Fruit fly (Drosophila melanogaster) whole organism, prepupa: ENCODE measurements around the gene CG40160.
"Not testable (repeated sequence)": the region's sequence is repeated elsewhere in the genome, so short reads cannot be mapped to it uniquely, and the experiment has no call there.

Experiments used
- CG11762 ChIP-seq: fragments of 200-800 bp; sonication (Bioruptor generic); optimal IDR thresholded peaks from 3 replicates; lab custom pipeline; 2016; ENCODE audit warnings: missing biosample characterization, missing genetic modification characterization; ENCODE audit not compliant: insufficient read depth
- CG3032 ChIP-seq: fragments of 200-800 bp; optimal IDR thresholded peaks from 2 replicates; lab custom pipeline; 2019; ENCODE audit warnings: missing biosample characterization, mild to moderate bottlenecking, missing genetic modification characterization, moderate library complexity
- CG32006 ChIP-seq: fragments of 200-800 bp; sonication (Bioruptor generic); optimal IDR thresholded peaks from 3 replicates; lab custom pipeline; 2017; ENCODE audit warnings: missing biosample characterization, mild to moderate bottlenecking, missing genetic modification characterization
- Ets96B ChIP-seq: fragments of 200-800 bp; optimal IDR thresholded peaks from 2 replicates; lab custom pipeline; 2019; ENCODE audit warnings: missing biosample characterization, mild to moderate bottlenecking, missing genetic modification characterization, moderate library complexity
- Gug ChIP-seq: fragments of 200-800 bp; sonication (Bioruptor generic); IDR thresholded peaks from 2 replicates; pipeline ENCODE4 v1.3.6; 2022; ENCODE audit warnings: missing biosample characterization, missing genetic modification characterization
- Sox14 ChIP-seq: fragments of 200-800 bp; sonication (Bioruptor generic); optimal IDR thresholded peaks from 3 replicates; lab custom pipeline; 2016; ENCODE audit warnings: missing biosample characterization, missing genetic modification characterization
- fd59A ChIP-seq: fragments of 200-800 bp; sonication (Bioruptor generic); optimal IDR thresholded peaks from 2 replicates; lab custom pipeline; 2017; ENCODE audit warnings: missing biosample characterization, mild to moderate bottlenecking, missing genetic modification characterization, missing genetic modification reagents
- fkh ChIP-seq: fragments of 200-800 bp; sonication (Bioruptor generic); optimal IDR thresholded peaks from 3 replicates; lab custom pipeline; 2017; ENCODE audit warnings: missing biosample characterization, mild to moderate bottlenecking, missing genetic modification characterization, moderate library complexity
- ss ChIP-seq, 2 experiments: fragments of 200-800 bp; sonication (Bioruptor generic); optimal IDR thresholded peaks; 2 replicates in 1 of 2; 3 replicates in 1 of 2; lab custom pipeline; 2017 to 2018; ENCODE audit warnings: mild to moderate bottlenecking in 2 of 2, missing biosample characterization in 2 of 2, missing genetic modification characterization in 2 of 2, moderate library complexity in 1 of 2
- topi ChIP-seq: fragments of 200-800 bp; sonication (Bioruptor generic); optimal IDR thresholded peaks from 3 replicates; lab custom pipeline; 2016; ENCODE audit warnings: missing biosample characterization, missing genetic modification characterization

CG40160 gene

dm6 chr3L:26215515-26215914 lies at the start of gene CG40160:
Gene CG40160 (plus strand): TSS chr3L:26215815.
- not testable (repeated sequence) for TF ChIP-seq ss (GFP tag; optimal IDR thresholded peaks at IDR 0.05; lab: Kevin White, UChicago); Ets96B (tag; lab: Kevin White, UChicago); Sox14 (GFP tag; lab: Kevin White, UChicago)

- TF ChIP-seq fkh (GFP tag; lab: Kevin White, UChicago), result no peak
- no peak for TF ChIP-seq Gug (GFP tag; lab: Robert Waterston, UW)
- TF ChIP-seq CG32006 (GFP tag; lab: Kevin White, UChicago), result no peak
- TF ChIP-seq topi (GFP tag; lab: Kevin White, UChicago), result no peak
- TF ChIP-seq CG3032 (tag; lab: Kevin White, UChicago), result no peak
- TF ChIP-seq Ets96B (tag; lab: Kevin White, UChicago), result no peak
- TF ChIP-seq CG11762 (GFP tag; lab: Kevin White, UChicago), result no peak
- no peak for TF ChIP-seq fd59A (GFP tag; lab: Kevin White, UChicago)
These were observed 8.4 kb downstream of the CG40160 start for dm6 chr3L:26224016-26224415.
